Worm (Caenorhabditis elegans) whole organism, late embryonic: Measurements from ENCODE around the gene F54H12.7.

Source experiments
- C38D4.7 ChIP-seq: fragments of 200-800 bp; sonication (Bioruptor generic); optimal IDR thresholded peaks from 2 replicates; lab custom pipeline; 2018; ENCODE audit warnings: mild to moderate bottlenecking, missing genetic modification characterization, moderate library complexity, missing compliant biosample characterization
- F13H6.1 ChIP-seq: sonication (generic microtip); optimal IDR thresholded peaks from 2 replicates; lab custom pipeline; 2016; ENCODE audit warnings: missing genetic modification characterization, missing compliant biosample characterization
- T23F11.4 ChIP-seq: fragments of 200-800 bp; sonication (Bioruptor generic); optimal IDR thresholded peaks from 2 replicates; lab custom pipeline; 2018; ENCODE audit warnings: mild to moderate bottlenecking, missing genetic modification characterization, missing compliant biosample characterization
- Y22D7AL.16 ChIP-seq: sonication (generic microtip); optimal IDR thresholded peaks from 2 replicates; lab custom pipeline; 2016; ENCODE audit warnings: missing genetic modification characterization, missing compliant biosample characterization
- ahr-1 ChIP-seq: sonication (generic microtip); optimal IDR thresholded peaks from 2 replicates; lab custom pipeline; 2016; ENCODE audit warnings: missing genetic modification characterization, missing compliant biosample characterization
- ceh-18 ChIP-seq: sonication (generic microtip); optimal IDR thresholded peaks from 2 replicates; lab custom pipeline; 2016; ENCODE audit warnings: missing genetic modification characterization, missing compliant biosample characterization
- ceh-19 ChIP-seq: fragments of 200-800 bp; sonication (Bioruptor generic); optimal IDR thresholded peaks from 2 replicates; lab custom pipeline; 2018; ENCODE audit warnings: mild to moderate bottlenecking, missing genetic modification characterization, missing compliant biosample characterization
- ceh-2 ChIP-seq: sonication (generic microtip); optimal IDR thresholded peaks from 2 replicates; lab custom pipeline; 2016; ENCODE audit warnings: missing genotype, missing genetic modification characterization, missing compliant biosample characterization
- ceh-30 ChIP-seq: fragments of 150-350 bp; optimal IDR thresholded peaks from 2 replicates; lab custom pipeline; 2014; ENCODE audit warnings: missing biosample characterization, missing genetic modification characterization
- ceh-34 ChIP-seq: sonication (generic microtip); optimal IDR thresholded peaks from 2 replicates; lab custom pipeline; 2016; ENCODE audit warnings: mild to moderate bottlenecking, missing genetic modification characterization, missing compliant biosample characterization
- ceh-48 ChIP-seq: sonication (generic microtip); optimal IDR thresholded peaks from 2 replicates; lab custom pipeline; 2016; ENCODE audit warnings: missing genetic modification characterization, inconsistent platforms, missing compliant biosample characterization
- ceh-6 ChIP-seq: fragments of 200-800 bp; sonication (Bioruptor generic); optimal IDR thresholded peaks from 2 replicates; lab custom pipeline; 2018; ENCODE audit warnings: mild to moderate bottlenecking, missing genetic modification characterization, missing compliant biosample characterization
- ceh-9 ChIP-seq: sonication (generic microtip); optimal IDR thresholded peaks from 2 replicates; lab custom pipeline; 2016; ENCODE audit warnings: mild to moderate bottlenecking, missing genetic modification characterization, inconsistent platforms, missing compliant biosample characterization
- dmd-4 ChIP-seq: sonication (generic microtip); optimal IDR thresholded peaks from 2 replicates; lab custom pipeline; 2016; ENCODE audit warnings: borderline replicate concordance, missing genetic modification characterization, missing compliant biosample characterization
- fkh-6 ChIP-seq: sonication (generic microtip); optimal IDR thresholded peaks from 2 replicates; lab custom pipeline; 2016; ENCODE audit warnings: missing genetic modification characterization, missing compliant biosample characterization
- hlh-15 ChIP-seq: sonication (generic microtip); optimal IDR thresholded peaks from 2 replicates; lab custom pipeline; 2016; ENCODE audit warnings: missing genetic modification characterization, missing compliant biosample characterization
- hlh-30 ChIP-seq: sonication (generic microtip); optimal IDR thresholded peaks from 2 replicates; lab custom pipeline; 2017; ENCODE audit warnings: antibody characterized with exemption, missing genetic modification characterization, missing compliant biosample characterization; ENCODE audit not compliant: insufficient read depth
- lin-11 ChIP-seq: fragments of 200-800 bp; sonication (Bioruptor generic); optimal IDR thresholded peaks from 2 replicates; lab custom pipeline; 2018; ENCODE audit warnings: mild to moderate bottlenecking, missing genetic modification characterization, missing compliant biosample characterization
- mec-3 ChIP-seq: sonication (generic microtip); optimal IDR thresholded peaks from 2 replicates; lab custom pipeline; 2016; ENCODE audit warnings: borderline replicate concordance, missing genetic modification characterization, missing compliant biosample characterization
- npax-4 ChIP-seq: sonication (generic microtip); optimal IDR thresholded peaks from 2 replicates; lab custom pipeline; 2016; ENCODE audit warnings: missing genetic modification characterization, missing compliant biosample characterization
- odd-2 ChIP-seq: sonication (generic microtip); optimal IDR thresholded peaks from 2 replicates; lab custom pipeline; 2017; ENCODE audit warnings: antibody characterized with exemption, mild to moderate bottlenecking, missing genetic modification characterization, missing compliant biosample characterization
- pha-2 ChIP-seq: sonication (generic microtip); optimal IDR thresholded peaks from 2 replicates; lab custom pipeline; 2017; ENCODE audit warnings: mild to moderate bottlenecking, missing genetic modification characterization, missing compliant biosample characterization
- pqm-1 ChIP-seq: sonication (generic microtip); optimal IDR thresholded peaks from 2 replicates; lab custom pipeline; 2016; ENCODE audit warnings: missing genetic modification characterization, missing compliant biosample characterization
- pros-1 ChIP-seq: fragments of 150-350 bp; optimal IDR thresholded peaks from 2 replicates; lab custom pipeline; 2014; ENCODE audit warnings: missing biosample characterization, missing genetic modification reagents, missing genetic modification characterization
- sox-2 ChIP-seq: fragments of 200-800 bp; sonication (Bioruptor generic); IDR thresholded peaks from 2 replicates; pipeline ENCODE4 v1.3.6; 2022; ENCODE audit warnings: missing genetic modification reagents, missing genetic modification characterization, missing compliant biosample characterization
- sox-4 ChIP-seq: sonication (generic microtip); optimal IDR thresholded peaks from 2 replicates; lab custom pipeline; 2017; ENCODE audit warnings: mild to moderate bottlenecking, missing genetic modification characterization, inconsistent platforms, missing compliant biosample characterization
- tbx-7 ChIP-seq: sonication (generic microtip); optimal IDR thresholded peaks from 2 replicates; lab custom pipeline; 2016; ENCODE audit warnings: missing genotype, missing genetic modification characterization, missing compliant biosample characterization
- ttx-3 ChIP-seq: sonication (generic microtip); optimal IDR thresholded peaks from 2 replicates; lab custom pipeline; 2016; ENCODE audit warnings: missing genetic modification reagents, missing genetic modification characterization, missing compliant biosample characterization
- unc-42 ChIP-seq: sonication (generic microtip); optimal IDR thresholded peaks from 2 replicates; lab custom pipeline; 2016; ENCODE audit warnings: missing genotype, missing genetic modification characterization, missing compliant biosample characterization
- unc-86 ChIP-seq: sonication (generic microtip); optimal IDR thresholded peaks from 2 replicates; lab custom pipeline; 2016; ENCODE audit warnings: missing genetic modification characterization, missing compliant biosample characterization
- zip-5 ChIP-seq: sonication (generic microtip); optimal IDR thresholded peaks from 2 replicates; lab custom pipeline; 2016; ENCODE audit warnings: missing genetic modification characterization, missing compliant biosample characterization
- ztf-16 ChIP-seq: sonication (generic microtip); optimal IDR thresholded peaks from 2 replicates; lab custom pipeline; 2017; ENCODE audit warnings: missing genetic modification characterization, missing compliant biosample characterization

Gene F54H12.7

ce11 chrIII:7979659-7980058, 10.5 kb downstream of the F54H12.7 start, which contains the start of gene clp-1:
Gene clp-1, plus strand, starts transcription at chrIII:7979959.
- no peak for TF ChIP-seq sox-2 (GFP tag; lab: Robert Waterston, UW)
- no peak for TF ChIP-seq lin-11 (tag; lab: Kevin White, UChicago)
- TF ChIP-seq unc-86 (tag; lab: Kevin White, UChicago), result no peak
- no peak for TF ChIP-seq hlh-30 (tag; lab: Kevin White, UChicago)
- TF ChIP-seq odd-2 (tag; lab: Kevin White, UChicago), result no peak
- TF ChIP-seq ceh-19 (GFP tag; lab: Kevin White, UChicago), result no peak

ce11 chrIII:7981233-7981632, 12.1 kb downstream of the F54H12.7 start:
- no peak for TF ChIP-seq sox-4 (tag; lab: Kevin White, UChicago)
- no peak for TF ChIP-seq pros-1 (tag; lab: Kevin White, UChicago)
- no peak for TF ChIP-seq ceh-6 (GFP tag; lab: Kevin White, UChicago)
- no peak for TF ChIP-seq ttx-3 (tag; lab: Kevin White, UChicago)

- no peak for TF ChIP-seq pha-2 (tag; lab: Kevin White, UChicago)
- no peak for TF ChIP-seq C38D4.7 (GFP tag; lab: Kevin White, UChicago)
Measured at ce11 chrIII:7981938-7982337, 12.8 kb downstream of the F54H12.7 start.

DNA sequence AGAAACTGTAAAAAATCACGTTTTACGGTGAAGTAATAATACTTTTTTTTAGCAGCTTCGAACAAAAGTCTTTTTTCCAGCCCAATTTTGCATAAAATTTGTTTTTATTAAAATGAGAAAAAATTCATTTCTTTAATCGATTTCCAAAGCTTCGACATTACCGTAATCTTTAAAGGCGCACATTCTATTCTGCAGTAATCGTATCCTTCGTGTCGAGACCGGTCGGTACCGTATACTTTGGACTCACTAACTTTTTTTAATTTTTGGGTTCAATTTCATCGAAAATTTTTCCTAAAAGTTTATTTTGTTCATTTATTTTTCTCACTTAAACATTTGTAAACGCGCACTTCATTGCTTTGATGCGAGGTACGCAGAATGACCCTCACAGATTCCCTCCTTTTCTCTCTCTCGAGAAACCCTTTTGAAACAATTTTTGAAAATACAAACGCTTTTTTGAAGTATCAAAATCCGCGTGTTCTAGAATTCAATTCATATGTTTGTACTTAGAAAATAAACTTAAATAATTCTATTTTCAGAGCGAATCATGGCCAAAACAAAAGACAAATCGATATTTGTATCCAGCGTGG, 17.5 kb downstream of the F54H12.7 start, which contains the start of gene hrpk-2:
Gene hrpk-2, plus strand, starts transcription at position 537 of the 587 bp plus-strand sequence.
- no peak for TF ChIP-seq ztf-16
- no peak for TF ChIP-seq fkh-6
- no peak for TF ChIP-seq ceh-9 (tag; lab: Kevin White, UChicago)
- TF ChIP-seq npax-4, result no peak
- TF ChIP-seq, all 69 proteins: peak for 0

DNA sequence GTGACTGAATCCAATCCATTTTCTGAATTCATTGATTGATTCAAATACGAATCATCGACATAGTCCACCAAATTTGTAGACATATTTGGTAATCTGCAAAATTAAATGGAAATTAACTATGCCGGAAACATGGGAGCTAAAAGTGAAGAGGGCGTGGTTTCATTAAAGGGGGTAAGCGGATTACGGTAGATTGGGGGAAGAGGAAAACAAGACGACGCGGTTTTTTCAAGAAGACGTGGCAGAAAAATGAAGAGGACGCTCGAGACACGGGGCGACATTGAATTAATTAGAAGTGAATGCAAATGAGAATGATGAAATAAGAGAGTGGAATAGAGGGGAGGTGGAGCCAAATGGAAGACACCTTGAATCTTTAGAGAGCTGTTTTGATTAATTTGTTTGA, 27.2 kb downstream of the F54H12.7 start, which contains the start of gene npr-17:
Gene npr-17, minus strand, starts transcription at position 101 of the 400 bp plus-strand sequence.
- TF ChIP-seq ahr-1 (tag; lab: Kevin White, UChicago) (no peak), zip-5 (no peak), ceh-18 (tag; lab: Kevin White, UChicago) (no peak), npax-4 (no peak), mec-3 (tag; lab: Kevin White, UChicago) (no peak), T23F11.4 (GFP tag; lab: Kevin White, UChicago) (no peak), ceh-30 (no peak), ceh-2 (tag; lab: Kevin White, UChicago) (no peak), dmd-4 (tag; lab: Kevin White, UChicago) (no peak), F13H6.1 (tag; lab: Kevin White, UChicago) (no peak), ceh-6 (GFP tag; lab: Kevin White, UChicago) (no peak), hlh-15 (tag; lab: Kevin White, UChicago) (no peak), pqm-1 (tag; lab: Kevin White, UChicago) (no peak), tbx-7 (tag; lab: Kevin White, UChicago) (no peak), Y22D7AL.16 (tag; lab: Kevin White, UChicago) (no peak), ceh-34 (tag; lab: Kevin White, UChicago) (no peak), ceh-48 (tag; lab: Kevin White, UChicago) (no peak), unc-42 (tag; lab: Kevin White, UChicago) (no peak)
